Fruit fly (Drosophila melanogaster) whole organism, embryonic: Measurements from ENCODE around the gene Lcp65Ag2.

Experiments used
- CG1603 ChIP-seq: fragments of 200-800 bp; sonication (Bioruptor generic); optimal IDR thresholded peaks from 2 replicates; lab custom pipeline; 2019; ENCODE audit warnings: missing biosample characterization, mild to moderate bottlenecking, missing genetic modification characterization, moderate library complexity
- CG18011 ChIP-seq: fragments of 200-800 bp; sonication (Bioruptor generic); optimal IDR thresholded peaks from 2 replicates; lab custom pipeline; 2017; ENCODE audit warnings: missing biosample characterization, missing genetic modification characterization, mild to moderate bottlenecking, moderate library complexity, missing genotype
- CG5180 ChIP-seq: fragments of 200-800 bp; sonication (Bioruptor generic); optimal IDR thresholded peaks from 3 replicates; lab custom pipeline; 2017; ENCODE audit warnings: missing biosample characterization, missing genetic modification characterization, mild to moderate bottlenecking, moderate library complexity, missing genetic modification reagents
- CTCF ChIP-seq: fragments of 200-800 bp; sonication (Bioruptor generic); optimal IDR thresholded peaks from 2 replicates; lab custom pipeline; 2017; ENCODE audit warnings: missing biosample characterization, mild to moderate bottlenecking, missing genetic modification characterization, moderate library complexity
- Dll ChIP-seq: fragments of 200-800 bp; sonication (Bioruptor generic); IDR thresholded peaks from 4 replicates; pipeline ENCODE4 v1.3.6; 2022; ENCODE audit warnings: missing biosample characterization, missing genetic modification characterization; ENCODE audit not compliant: partially characterized antibody
- NK7.1 ChIP-seq: fragments of 200-800 bp; sonication (Bioruptor generic); optimal IDR thresholded peaks from 3 replicates; lab custom pipeline; 2016; ENCODE audit warnings: missing biosample characterization, missing genetic modification characterization
- Sin3A ChIP-seq: fragments of >200 bp; optimal IDR thresholded peaks from 2 replicates; lab custom pipeline; 2018
- lbe ChIP-seq: fragments of 200-800 bp; sonication (Bioruptor generic); optimal IDR thresholded peaks from 2 replicates; lab custom pipeline; 2016; ENCODE audit warnings: missing biosample characterization, mild to moderate bottlenecking, missing genetic modification characterization

dm6 chr3L:6143188-6143755, 9.9 kb upstream of the Lcp65Ag2 start, which contains the start of gene Lcp65Ad:
- no peak for TF ChIP-seq NK7.1 (GFP tag; lab: Kevin White, UChicago)
- TF ChIP-seq Sin3A (lab: Kevin White, UChicago) = no peak
- no peak for TF ChIP-seq CG18011
- no peak for TF ChIP-seq CTCF (GFP tag; lab: Kevin White, UChicago)
- TF ChIP-seq CG1603 (tag; lab: Kevin White, UChicago) = no peak
- no peak for TF ChIP-seq CG5180 (GFP tag; lab: Kevin White, UChicago)
- TF ChIP-seq Dll (GFP tag; lab: Robert Waterston, UW) = no peak
- TF ChIP-seq lbe (GFP tag; lab: Kevin White, UChicago) = no peak
